Worm (Caenorhabditis elegans) whole organism, L1 larva: Measurements from ENCODE around the gene acaa-2.

Source experiments
- Y116A8C.19 ChIP-seq: sonication (generic microtip); optimal IDR thresholded peaks from 2 replicates; lab custom pipeline; 2016; ENCODE audit warnings: missing compliant biosample characterization, missing genetic modification characterization, borderline replicate concordance
- aly-2 ChIP-seq: fragments of 150-350 bp; optimal IDR thresholded peaks from 2 replicates; lab custom pipeline; 2014; ENCODE audit warnings: missing biosample characterization, missing genetic modification characterization
- ama-1 ChIP-seq: fragments of 150-350 bp; optimal IDR thresholded peaks from 2 replicates; lab custom pipeline; 2014
- blmp-1 ChIP-seq: fragments of 150-350 bp; optimal IDR thresholded peaks from 2 replicates; lab custom pipeline; 2014; ENCODE audit warnings: missing biosample characterization, missing genetic modification characterization
- ceh-82 ChIP-seq, 3 experiments: fragments of 150-350 bp in 1 of 3; sonication (generic microtip) in 2 of 3; optimal IDR thresholded peaks; 2 replicates each; lab custom pipeline; 2014 to 2017; ENCODE audit warnings: missing biosample characterization in 3 of 3, missing genetic modification characterization in 3 of 3
- ceh-88 ChIP-seq: fragments of 200-800 bp; sonication (Bioruptor generic); IDR thresholded peaks from 2 replicates; pipeline ENCODE4 v1.3.6; 2022; ENCODE audit warnings: missing genetic modification characterization, missing compliant biosample characterization
- ceh-90 ChIP-seq: sonication (generic microtip); optimal IDR thresholded peaks from 2 replicates; lab custom pipeline; 2016; ENCODE audit warnings: missing genetic modification characterization, missing compliant biosample characterization
- dpl-1 ChIP-seq, 3 experiments: fragments of 150-350 bp in 2 of 3; sonication (generic microtip) in 1 of 3; optimal IDR thresholded peaks; 2 replicates each; lab custom pipeline; 2014 to 2017; ENCODE audit warnings: missing biosample characterization in 3 of 3, missing genetic modification characterization in 3 of 3, missing genetic modification reagents in 3 of 3
- dsc-1 ChIP-seq: sonication (generic microtip); optimal IDR thresholded peaks from 2 replicates; lab custom pipeline; 2016; ENCODE audit warnings: mild to moderate bottlenecking, missing genetic modification characterization, missing compliant biosample characterization
- efl-1 ChIP-seq, 4 experiments: fragments of 150-350 bp; optimal IDR thresholded peaks in 3 of 4; peaks in 1 of 4; 1 replicate in 1 of 4; 2 replicates in 3 of 4; lab custom pipeline; 2014; ENCODE audit warnings: missing biosample characterization in 2 of 4, missing genetic modification characterization in 2 of 4, missing genetic modification reagents in 2 of 4
- efl-3 ChIP-seq: fragments of 200-800 bp; sonication (Bioruptor generic); optimal IDR thresholded peaks from 2 replicates; lab custom pipeline; 2018; ENCODE audit warnings: mild to moderate bottlenecking, missing genetic modification characterization, missing compliant biosample characterization
- egl-13 ChIP-seq: sonication (generic microtip); optimal IDR thresholded peaks from 2 replicates; lab custom pipeline; 2016; ENCODE audit warnings: missing genotype, missing genetic modification reagents, missing genetic modification characterization, missing compliant biosample characterization
- elt-3 ChIP-seq, 6 experiments: fragments of 150-350 bp in 1 of 6; sonication (generic microtip); optimal IDR thresholded peaks; 2 replicates each; lab custom pipeline; 2017 to 2018; ENCODE audit warnings: missing biosample characterization in 6 of 6, missing genetic modification characterization in 6 of 6, inconsistent platforms in 1 of 6
- grh-1 ChIP-seq: fragments of 200-800 bp; sonication (Bioruptor generic); IDR thresholded peaks from 2 replicates; pipeline ENCODE4 v1.3.6; 2022; ENCODE audit warnings: missing genetic modification reagents, missing genetic modification characterization, missing compliant biosample characterization
- hlh-17 ChIP-seq: fragments of 200-800 bp; sonication (Bioruptor generic); optimal IDR thresholded peaks from 2 replicates; lab custom pipeline; 2018; ENCODE audit warnings: missing genetic modification characterization, mild to moderate bottlenecking, missing compliant biosample characterization, moderate library complexity, borderline replicate concordance
- hlh-4 ChIP-seq: sonication (generic microtip); optimal IDR thresholded peaks from 2 replicates; lab custom pipeline; 2016; ENCODE audit warnings: mild to moderate bottlenecking, missing genetic modification characterization, missing compliant biosample characterization
- hpl-2 ChIP-seq: fragments of 150-350 bp; optimal IDR thresholded peaks from 2 replicates; lab custom pipeline; 2014; ENCODE audit warnings: missing biosample characterization, missing genetic modification reagents, missing genetic modification characterization
- isw-1 ChIP-seq: fragments of 200-800 bp; sonication (Bioruptor generic); IDR thresholded peaks from 2 replicates; pipeline ENCODE4 v1.3.6; 2022; ENCODE audit warnings: missing genetic modification characterization, missing compliant biosample characterization
- lin-14 ChIP-seq: fragments of 200-800 bp; sonication (Bioruptor generic); optimal IDR thresholded peaks from 2 replicates; lab custom pipeline; 2018; ENCODE audit warnings: mild to moderate bottlenecking, missing genetic modification characterization, moderate library complexity, missing compliant biosample characterization
- lin-35 ChIP-seq, 2 experiments: fragments of 150-350 bp; optimal IDR thresholded peaks; 2 replicates each; lab custom pipeline; 2014; ENCODE audit warnings: missing biosample characterization in 2 of 2, missing genetic modification characterization in 2 of 2, missing genetic modification reagents in 2 of 2
- lin-39 ChIP-seq: fragments of 150-350 bp; optimal IDR thresholded peaks from 2 replicates; lab custom pipeline; 2014; ENCODE audit warnings: missing biosample characterization, missing genetic modification reagents, missing genetic modification characterization
- lsy-2 ChIP-seq, 2 experiments: fragments of 150-350 bp; optimal IDR thresholded peaks; 2 replicates each; lab custom pipeline; 2014; ENCODE audit warnings: missing biosample characterization in 2 of 2, missing genetic modification characterization in 2 of 2
- mdl-1 ChIP-seq, 2 experiments: fragments of 150-350 bp; optimal IDR thresholded peaks; 2 replicates each; lab custom pipeline; 2014 to 2017; ENCODE audit warnings: missing biosample characterization in 2 of 2, missing genetic modification characterization in 2 of 2, inconsistent platforms in 1 of 2
- mef-2 ChIP-seq: fragments of 150-350 bp; optimal IDR thresholded peaks from 2 replicates; lab custom pipeline; 2014; ENCODE audit warnings: missing biosample characterization, missing genetic modification characterization
- mep-1 ChIP-seq: fragments of 150-350 bp; optimal IDR thresholded peaks from 2 replicates; lab custom pipeline; 2014; ENCODE audit warnings: missing biosample characterization, missing genetic modification characterization
- nhr-19 ChIP-seq: fragments of 200-800 bp; sonication (Bioruptor generic); conservative IDR thresholded peaks from 2 replicates; pipeline ENCODE4 v1.3.6; 2022; ENCODE audit warnings: missing genetic modification characterization, missing compliant biosample characterization
- nhr-20 ChIP-seq: sonication (generic microtip); optimal IDR thresholded peaks from 2 replicates; lab custom pipeline; 2016; ENCODE audit warnings: mild to moderate bottlenecking, missing genetic modification characterization, missing compliant biosample characterization
- nhr-237 ChIP-seq: fragments of 150-350 bp; optimal IDR thresholded peaks from 2 replicates; lab custom pipeline; 2014; ENCODE audit warnings: missing biosample characterization, missing genetic modification characterization
- nhr-47 ChIP-seq: sonication (generic microtip); optimal IDR thresholded peaks from 2 replicates; lab custom pipeline; 2016; ENCODE audit warnings: mild to moderate bottlenecking, missing genetic modification characterization, moderate library complexity, missing compliant biosample characterization
- nhr-71 ChIP-seq: sonication (generic microtip); optimal IDR thresholded peaks from 2 replicates; lab custom pipeline; 2016; ENCODE audit warnings: mild to moderate bottlenecking, missing genetic modification characterization, moderate library complexity, missing compliant biosample characterization
- nhr-77 ChIP-seq: fragments of 150-350 bp; optimal IDR thresholded peaks from 2 replicates; lab custom pipeline; 2014; ENCODE audit warnings: missing biosample characterization, missing genetic modification characterization
- pag-3 ChIP-seq: sonication (generic microtip); optimal IDR thresholded peaks from 2 replicates; lab custom pipeline; 2017; ENCODE audit warnings: missing genetic modification characterization, mild to moderate bottlenecking, missing compliant biosample characterization, antibody characterized with exemption, borderline replicate concordance; ENCODE audit not compliant: insufficient read depth
- pqm-1 ChIP-seq: sonication (generic microtip); optimal IDR thresholded peaks from 3 replicates; lab custom pipeline; 2017; ENCODE audit warnings: missing biosample characterization, missing genetic modification characterization
- rnt-1 ChIP-seq: sonication (generic microtip); optimal IDR thresholded peaks from 2 replicates; lab custom pipeline; 2016; ENCODE audit warnings: mild to moderate bottlenecking, missing genetic modification characterization, moderate library complexity, missing compliant biosample characterization
- skn-1 ChIP-seq: fragments of 150-350 bp; optimal IDR thresholded peaks from 2 replicates; lab custom pipeline; 2014; ENCODE audit warnings: missing biosample characterization, missing genetic modification characterization
- snpc-4 ChIP-seq: fragments of 150-350 bp; optimal IDR thresholded peaks from 2 replicates; lab custom pipeline; 2014; ENCODE audit warnings: missing biosample characterization, missing genetic modification characterization
- sox-4 ChIP-seq: sonication (generic microtip); optimal IDR thresholded peaks from 2 replicates; lab custom pipeline; 2016; ENCODE audit warnings: missing genetic modification characterization, missing compliant biosample characterization
- sup-37 ChIP-seq: fragments of 200-800 bp; sonication (Bioruptor generic); optimal IDR thresholded peaks from 2 replicates; lab custom pipeline; 2018; ENCODE audit warnings: mild to moderate bottlenecking, missing genetic modification characterization, missing compliant biosample characterization
- swsn-7 ChIP-seq: sonication (generic microtip); optimal IDR thresholded peaks from 2 replicates; lab custom pipeline; 2016; ENCODE audit warnings: missing genetic modification characterization, missing compliant biosample characterization
- tbx-2 ChIP-seq: sonication (generic microtip); optimal IDR thresholded peaks from 2 replicates; lab custom pipeline; 2016; ENCODE audit warnings: missing genetic modification characterization, missing compliant biosample characterization
- unc-130 ChIP-seq: fragments of 150-350 bp; optimal IDR thresholded peaks from 2 replicates; lab custom pipeline; 2017; ENCODE audit warnings: missing biosample characterization, missing genetic modification characterization, inconsistent platforms
- unc-30 ChIP-seq: sonication (generic microtip); optimal IDR thresholded peaks from 2 replicates; lab custom pipeline; 2017; ENCODE audit warnings: missing biosample characterization, missing genetic modification characterization
- unc-86 ChIP-seq: sonication (generic microtip); optimal IDR thresholded peaks from 2 replicates; lab custom pipeline; 2016; ENCODE audit warnings: missing genetic modification characterization, missing compliant biosample characterization
- unc-98 ChIP-seq: fragments of 200-800 bp; sonication (Bioruptor generic); IDR thresholded peaks from 2 replicates; pipeline ENCODE4 v1.3.6; 2022; ENCODE audit warnings: missing genetic modification characterization, missing compliant biosample characterization
- xbp-1 ChIP-seq: sonication (generic microtip); optimal IDR thresholded peaks from 2 replicates; lab custom pipeline; 2016; ENCODE audit warnings: missing genetic modification characterization, missing compliant biosample characterization
- zag-1 ChIP-seq: fragments of 150-350 bp; optimal IDR thresholded peaks from 2 replicates; lab custom pipeline; 2014; ENCODE audit warnings: missing biosample characterization, missing genetic modification characterization
- zip-4 ChIP-seq: fragments of 200-800 bp; sonication (Bioruptor generic); optimal IDR thresholded peaks from 2 replicates; lab custom pipeline; 2018; ENCODE audit warnings: mild to moderate bottlenecking, missing genetic modification characterization, moderate library complexity, missing compliant biosample characterization
- ztf-11 ChIP-seq, 2 experiments: sonication (generic microtip); optimal IDR thresholded peaks; 2 replicates each; lab custom pipeline; 2016 to 2017; ENCODE audit warnings: missing genetic modification characterization in 2 of 2, missing biosample characterization in 1 of 2, missing compliant biosample characterization in 1 of 2

acaa-2 gene

ce11 chrIII:13344538-13345136 is at the start of gene acaa-2 (continued):
- TF ChIP-seq pag-3 (tag; lab: Kevin White, UChicago) (no peak), lin-35 (GFP tag; optimal IDR thresholded peaks at IDR 0.05; lab: Kevin White, UChicago) (peak in 1 of 2 experiments; percentile 33), xbp-1 (no peak), zag-1 (tag; lab: Kevin White, UChicago) (no peak), swsn-7 (no peak), nhr-77 (no peak), pqm-1 (tag; lab: Kevin White, UChicago) (no peak), dpl-1 (GFP tag; optimal IDR thresholded peaks at IDR 0.05; lab: Kevin White, UChicago) (no peak), unc-30 (tag; lab: Kevin White, UChicago) (no peak), ama-1 (lab: Kevin White, UChicago) (no peak), dsc-1 (tag; lab: Kevin White, UChicago) (no peak), elt-3 (tag; optimal IDR thresholded peaks at IDR 0.05; lab: Kevin White, UChicago) (peak in 1 of 6 experiments; percentile 17), ceh-90 (tag; lab: Kevin White, UChicago) (no peak), hlh-17 (no peak), sox-4 (tag; lab: Kevin White, UChicago) (no peak), grh-1 (GFP tag; lab: Robert Waterston, UW) (no peak), sup-37 (GFP tag; lab: Kevin White, UChicago) (no peak), aly-2 (tag; lab: Kevin White, UChicago) (no peak), hlh-4 (tag; lab: Kevin White, UChicago) (no peak), lin-39 (tag; lab: Kevin White, UChicago) (no peak), mef-2 (tag; lab: Kevin White, UChicago) (no peak), egl-13 (tag; lab: Kevin White, UChicago) (no peak), nhr-71 (peak; percentile 42), hpl-2 (GFP tag; lab: Kevin White, UChicago) (no peak), skn-1 (tag; lab: Kevin White, UChicago) (peak; percentile 81), snpc-4 (tag; lab: Kevin White, UChicago) (no peak), Y116A8C.19 (tag; lab: Kevin White, UChicago) (no peak), nhr-20 (tag; lab: Kevin White, UChicago) (peak; percentile 46), tbx-2 (tag; lab: Kevin White, UChicago) (no peak), unc-130 (tag; lab: Kevin White, UChicago) (no peak), nhr-19 (no peak)
- TF ChIP-seq, all 84 proteins: peak for 11

- TF ChIP-seq isw-1 (GFP tag; lab: Robert Waterston, UW) (peak; percentile 76), nhr-47 (tag; lab: Kevin White, UChicago) (peak; percentile 84), lsy-2 (tag; optimal IDR thresholded peaks at IDR 0.05; lab: Kevin White, UChicago) (peak; percentile 81 to 82), efl-3 (GFP tag; lab: Kevin White, UChicago) (peak; percentile 5), swsn-7 (peak; percentile 72), unc-98 (GFP tag; lab: Robert Waterston, UW) (peak; percentile 41; the same call in 1 of the 2 replicates), tbx-2 (tag; lab: Kevin White, UChicago) (peak; percentile 69), elt-3 (tag; optimal IDR thresholded peaks at IDR 0.05; lab: Kevin White, UChicago) (peak in 1 of 6 experiments; percentile 29), blmp-1 (peak; percentile 33), unc-86 (tag; lab: Kevin White, UChicago) (peak; percentile 63), lin-14 (GFP tag; lab: Kevin White, UChicago) (peak; percentile 64), efl-1 (optimal IDR thresholded peaks at IDR 0.05; lab: Kevin White, UChicago) (peak; percentile 74 to 87), efl-1 (GFP tag; optimal IDR thresholded peaks at IDR 0.05 in 1 of 2; lab: Kevin White, UChicago) (peak; percentile 87 to 98), sox-4 (tag; lab: Kevin White, UChicago) (peak; percentile 53), ceh-82 (tag; optimal IDR thresholded peaks at IDR 0.05; lab: Kevin White, UChicago) (peak; percentile 52 to 78 (median 67)), mdl-1 (tag; optimal IDR thresholded peaks at IDR 0.05; lab: Kevin White, UChicago) (peak in 1 of 2 experiments; percentile 28), ztf-11 (tag; optimal IDR thresholded peaks at IDR 0.05; lab: Kevin White, UChicago) (peak in 1 of 2 experiments; percentile 34), dsc-1 (tag; lab: Kevin White, UChicago) (peak; percentile 70), zip-4 (GFP tag; lab: Kevin White, UChicago) (peak; percentile 32), dpl-1 (GFP tag; optimal IDR thresholded peaks at IDR 0.05; lab: Kevin White, UChicago) (peak; percentile 77 to 89 (median 85)), nhr-237 (tag; lab: Kevin White, UChicago) (peak; percentile 28), rnt-1 (tag; lab: Kevin White, UChicago) (peak; percentile 77), nhr-71 (peak; percentile 81), ceh-88 (GFP tag; lab: Robert Waterston, UW) (peak; percentile 81), mep-1 (tag; lab: Kevin White, UChicago) (peak; percentile 72), skn-1 (tag; lab: Kevin White, UChicago) (peak; percentile 52), nhr-19 (peak; percentile 84), xbp-1 (peak; percentile 73), egl-13 (tag; lab: Kevin White, UChicago) (peak; percentile 51)
Measured at ce11 chrIII:13296289-13296874, 48.4 kb upstream of the acaa-2 start, which contains the start of gene npp-18. npp-18 (plus strand) TSS chrIII:13296853.
